Worm (Caenorhabditis elegans) whole organism, young adult: ENCODE data around the gene ints-7.

Experiments used
- T07F8.4 ChIP-seq: sonication (generic microtip); optimal IDR thresholded peaks from 2 replicates; lab custom pipeline; 2016; ENCODE audit warnings: mild to moderate bottlenecking, missing genetic modification characterization, moderate library complexity, missing compliant biosample characterization
- nhr-80 ChIP-seq: sonication (generic microtip); optimal IDR thresholded peaks from 2 replicates; lab custom pipeline; 2016; ENCODE audit warnings: missing genetic modification characterization, missing compliant biosample characterization

ce11 chrII:11632689-11633088, 50.0 kb downstream of the ints-7 start:
- TF ChIP-seq T07F8.4: no peak
- TF ChIP-seq nhr-80: no peak
